Worm (Caenorhabditis elegans): ENCODE measurements around the gene F13H8.11.

The F13H8.11 gene

ce11 chrII:6259867-6260266 lies at the start of gene F13H8.11:
F13H8.11 (minus strand) TSS chrII:6260021.
- TF ChIP-seq klf-2 (GFP tag; conservative IDR thresholded peaks at IDR 0.05) (no peak), med-1 (GFP tag; optimal IDR thresholded peaks at IDR 0.05; ENCODE audit: insufficient read depth) (no peak), ztf-23 (GFP tag; IDR thresholded peaks at IDR 0.05) (no peak), ref-1 (GFP tag; conservative IDR thresholded peaks at IDR 0.05) (no peak), ztf-29 (GFP tag; IDR thresholded peaks at IDR 0.05) (no peak), T22C8.4 (GFP tag; IDR thresholded peaks at IDR 0.05) (no peak), cog-1 (tag; optimal IDR thresholded peaks at IDR 0.05) (no peak), tab-1 (GFP tag; IDR thresholded peaks at IDR 0.05) (no peak), flt-1 (GFP tag; IDR thresholded peaks at IDR 0.05) (no peak)

- TF ChIP-seq flt-1 (GFP tag; IDR thresholded peaks at IDR 0.05) (no peak), cog-1 (tag; optimal IDR thresholded peaks at IDR 0.05) (no peak), ref-1 (GFP tag; conservative IDR thresholded peaks at IDR 0.05) (no peak), med-1 (GFP tag; optimal IDR thresholded peaks at IDR 0.05; ENCODE audit: insufficient read depth) (no peak), ztf-29 (GFP tag; IDR thresholded peaks at IDR 0.05) (no peak), T22C8.4 (GFP tag; IDR thresholded peaks at IDR 0.05) (no peak), tab-1 (GFP tag; IDR thresholded peaks at IDR 0.05) (no peak), klf-2 (GFP tag; conservative IDR thresholded peaks at IDR 0.05) (no peak), ztf-23 (GFP tag; IDR thresholded peaks at IDR 0.05) (no peak)
Observed at ce11 chrII:6309198-6309597, 49.4 kb upstream of the F13H8.11 start, which contains the start of gene glb-10. glb-10 (minus strand) TSS chrII:6309298.

ce11 chrII:6306125-6306524 lies 46.3 kb upstream of the F13H8.11 start, which contains the start of gene C29F5.8:
C29F5.8 (plus strand) TSS chrII:6306425.
- TF ChIP-seq T22C8.4 (GFP tag; IDR thresholded peaks at IDR 0.05) (no peak), ref-1 (GFP tag; conservative IDR thresholded peaks at IDR 0.05) (no peak), flt-1 (GFP tag; IDR thresholded peaks at IDR 0.05) (no peak), klf-2 (GFP tag; conservative IDR thresholded peaks at IDR 0.05) (no peak), ztf-23 (GFP tag; IDR thresholded peaks at IDR 0.05) (no peak), tab-1 (GFP tag; IDR thresholded peaks at IDR 0.05) (no peak)

- TF ChIP-seq T22C8.4 (GFP tag; IDR thresholded peaks at IDR 0.05) (no peak), ref-1 (GFP tag; conservative IDR thresholded peaks at IDR 0.05) (no peak), cog-1 (tag; optimal IDR thresholded peaks at IDR 0.05) (no peak), klf-2 (GFP tag; conservative IDR thresholded peaks at IDR 0.05) (no peak)
Observed at ce11 chrII:6303209-6303740, 43.5 kb upstream of the F13H8.11 start, which contains the start of gene C29F5.1. C29F5.1 (plus strand) TSS chrII:6303525.

ce11 chrII:6294261-6294660 lies 34.4 kb upstream of the F13H8.11 start, which contains the start of gene mps-1:
mps-1 (minus strand) TSS chrII:6294361.
- TF ChIP-seq cog-1 (tag; optimal IDR thresholded peaks at IDR 0.05) (no peak), flt-1 (GFP tag; IDR thresholded peaks at IDR 0.05) (no peak), T22C8.4 (GFP tag; IDR thresholded peaks at IDR 0.05) (no peak), ztf-29 (GFP tag; IDR thresholded peaks at IDR 0.05) (no peak), ztf-23 (GFP tag; IDR thresholded peaks at IDR 0.05) (no peak), ref-1 (GFP tag; conservative IDR thresholded peaks at IDR 0.05) (no peak), tab-1 (GFP tag; IDR thresholded peaks at IDR 0.05) (no peak), klf-2 (GFP tag; conservative IDR thresholded peaks at IDR 0.05) (no peak), med-1 (GFP tag; optimal IDR thresholded peaks at IDR 0.05; ENCODE audit: insufficient read depth) (no peak)

- no peak for TF ChIP-seq T22C8.4 (GFP tag; IDR thresholded peaks at IDR 0.05)
- no peak for TF ChIP-seq flt-1 (GFP tag; IDR thresholded peaks at IDR 0.05)
- TF ChIP-seq cog-1 (tag; optimal IDR thresholded peaks at IDR 0.05) = no peak
- TF ChIP-seq ztf-29 (GFP tag; IDR thresholded peaks at IDR 0.05) = no peak
- TF ChIP-seq tab-1 (GFP tag; IDR thresholded peaks at IDR 0.05) = no peak
- TF ChIP-seq klf-2 (GFP tag; conservative IDR thresholded peaks at IDR 0.05) = no peak
- TF ChIP-seq med-1 (GFP tag; optimal IDR thresholded peaks at IDR 0.05; ENCODE audit: insufficient read depth) = no peak
- no peak for TF ChIP-seq ztf-23 (GFP tag; IDR thresholded peaks at IDR 0.05)
- TF ChIP-seq ref-1 (GFP tag; conservative IDR thresholded peaks at IDR 0.05) = no peak
Observed at ce11 chrII:6292527-6292926, 32.7 kb upstream of the F13H8.11 start, which contains the start of gene nyn-3. nyn-3 (minus strand) TSS chrII:6292627.

- no peak for TF ChIP-seq med-1 (GFP tag; optimal IDR thresholded peaks at IDR 0.05; ENCODE audit: insufficient read depth)
- TF ChIP-seq ztf-23 (GFP tag; IDR thresholded peaks at IDR 0.05) = no peak
- no peak for TF ChIP-seq ztf-29 (GFP tag; IDR thresholded peaks at IDR 0.05)
- no peak for TF ChIP-seq cog-1 (tag; optimal IDR thresholded peaks at IDR 0.05)
- TF ChIP-seq klf-2 (GFP tag; conservative IDR thresholded peaks at IDR 0.05) = no peak
- TF ChIP-seq tab-1 (GFP tag; IDR thresholded peaks at IDR 0.05) = no peak
- no peak for TF ChIP-seq ref-1 (GFP tag; conservative IDR thresholded peaks at IDR 0.05)
- TF ChIP-seq flt-1 (GFP tag; IDR thresholded peaks at IDR 0.05) = no peak
- TF ChIP-seq T22C8.4 (GFP tag; IDR thresholded peaks at IDR 0.05) = no peak
Observed at ce11 chrII:6290047-6290582, 30.3 kb upstream of the F13H8.11 start, which contains the start of gene upb-1. upb-1 (minus strand) TSS chrII:6290097.

ce11 chrII:6288104-6288503 lies 28.3 kb upstream of the F13H8.11 start:
- TF ChIP-seq cog-1 (tag; optimal IDR thresholded peaks at IDR 0.05) (no peak), ztf-29 (GFP tag; IDR thresholded peaks at IDR 0.05) (no peak), ref-1 (GFP tag; conservative IDR thresholded peaks at IDR 0.05) (no peak)

- TF ChIP-seq med-1 (GFP tag; optimal IDR thresholded peaks at IDR 0.05; ENCODE audit: insufficient read depth) (no peak), cog-1 (tag; optimal IDR thresholded peaks at IDR 0.05) (no peak), tab-1 (GFP tag; IDR thresholded peaks at IDR 0.05) (no peak), klf-2 (GFP tag; conservative IDR thresholded peaks at IDR 0.05) (no peak), ref-1 (GFP tag; conservative IDR thresholded peaks at IDR 0.05) (no peak), flt-1 (GFP tag; IDR thresholded peaks at IDR 0.05) (no peak), T22C8.4 (GFP tag; IDR thresholded peaks at IDR 0.05) (no peak), ztf-23 (GFP tag; IDR thresholded peaks at IDR 0.05) (no peak), ztf-29 (GFP tag; IDR thresholded peaks at IDR 0.05) (no peak)
Observed at ce11 chrII:6286865-6287264, 27.0 kb upstream of the F13H8.11 start, which contains the start of gene F13H8.6. F13H8.6 (minus strand) TSS chrII:6286965.

- TF ChIP-seq ztf-29 (GFP tag; IDR thresholded peaks at IDR 0.05) (no peak), tab-1 (GFP tag; IDR thresholded peaks at IDR 0.05) (no peak), flt-1 (GFP tag; IDR thresholded peaks at IDR 0.05) (no peak), ztf-23 (GFP tag; IDR thresholded peaks at IDR 0.05) (no peak), med-1 (GFP tag; optimal IDR thresholded peaks at IDR 0.05; ENCODE audit: insufficient read depth) (no peak)
Observed at ce11 chrII:6283074-6283473, 23.3 kb upstream of the F13H8.11 start, which contains the start of gene F13H8.1. F13H8.1 (plus strand) TSS chrII:6283384.

Measured in whole organism, midembryonic.